Worm (Caenorhabditis elegans): ENCODE results near the gene col-163.

col-163 gene

DNA sequence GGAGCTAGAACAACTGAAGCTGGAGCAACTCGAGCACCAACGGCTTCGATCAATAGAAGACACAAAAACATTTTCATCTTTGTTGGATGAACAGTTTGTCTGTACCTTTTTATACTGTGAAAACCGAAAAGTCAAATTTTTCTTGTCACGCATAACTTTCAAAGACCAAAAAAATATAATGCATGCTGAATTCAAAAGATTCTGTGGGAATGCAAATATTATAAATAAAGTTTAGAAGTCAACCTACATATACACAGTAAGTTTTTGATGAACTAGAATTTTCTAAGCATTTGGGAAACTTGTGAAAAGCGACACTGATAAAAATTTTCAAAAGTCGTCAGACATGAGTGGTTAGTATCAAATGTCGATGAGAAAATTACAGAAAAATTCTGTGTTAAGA is 33.7 kb downstream of the col-163 start, which contains the start of gene F46B3.15:
Gene F46B3.15 (minus strand): TSS at position 101 of the 400 bp plus-strand sequence.
- TF ChIP-seq nfya-1 (tag; optimal IDR thresholded peaks at IDR 0.05) (no peak), ceh-18 (tag; optimal IDR thresholded peaks at IDR 0.05) (no peak), fax-1 (tag; optimal IDR thresholded peaks at IDR 0.05) (no peak), C08G9.2 (tag; optimal IDR thresholded peaks at IDR 0.05) (no peak)

DNA sequence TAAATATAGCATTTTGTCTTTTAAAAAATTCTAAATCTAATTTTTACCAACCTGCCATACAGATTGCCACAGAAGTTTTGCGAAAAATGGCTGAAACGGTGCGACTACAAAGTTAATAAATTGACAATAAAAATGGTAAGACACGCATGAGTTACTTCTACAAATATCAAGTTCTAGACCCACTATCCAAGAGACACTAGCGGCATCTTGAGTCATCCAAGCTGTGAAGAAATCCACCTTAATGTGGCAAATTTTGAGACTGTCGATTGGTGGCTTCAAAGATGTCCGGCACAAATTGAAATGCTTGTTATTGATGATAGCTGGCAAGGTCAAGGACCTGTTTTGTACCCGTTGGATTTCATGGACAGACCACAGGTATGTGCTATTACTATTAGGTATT is 34.4 kb downstream of the col-163 start, which contains the start of gene F46B3.16:
Gene F46B3.16 (plus strand): TSS at position 301 of the 400 bp plus-strand sequence.
- TF ChIP-seq hlh-6 (tag; optimal IDR thresholded peaks at IDR 0.05) (no peak), syd-9 (tag; optimal IDR thresholded peaks at IDR 0.05) (no peak), lim-6 (tag; optimal IDR thresholded peaks at IDR 0.05) (no peak), pat-9 (tag; optimal IDR thresholded peaks at IDR 0.05) (no peak), hlh-30 (tag; optimal IDR thresholded peaks at IDR 0.05; ENCODE audit: insufficient read depth) (no peak), unc-3 (GFP tag; conservative IDR thresholded peaks at IDR 0.05) (no peak), unc-3 (tag; optimal IDR thresholded peaks at IDR 0.05) (no peak), tbx-2 (tag; optimal IDR thresholded peaks at IDR 0.05) (no peak), nhr-11 (tag; optimal IDR thresholded peaks at IDR 0.05) (no peak), sox-4 (tag; optimal IDR thresholded peaks at IDR 0.05) (no peak), mec-3 (tag; optimal IDR thresholded peaks at IDR 0.05; ENCODE audit: borderline replicate concordance) (no peak), ceh-45 (GFP tag; IDR thresholded peaks at IDR 0.05) (no peak), ceh-19 (GFP tag; optimal IDR thresholded peaks at IDR 0.05) (no peak), odd-2 (tag; optimal IDR thresholded peaks at IDR 0.05) (no peak)

DNA sequence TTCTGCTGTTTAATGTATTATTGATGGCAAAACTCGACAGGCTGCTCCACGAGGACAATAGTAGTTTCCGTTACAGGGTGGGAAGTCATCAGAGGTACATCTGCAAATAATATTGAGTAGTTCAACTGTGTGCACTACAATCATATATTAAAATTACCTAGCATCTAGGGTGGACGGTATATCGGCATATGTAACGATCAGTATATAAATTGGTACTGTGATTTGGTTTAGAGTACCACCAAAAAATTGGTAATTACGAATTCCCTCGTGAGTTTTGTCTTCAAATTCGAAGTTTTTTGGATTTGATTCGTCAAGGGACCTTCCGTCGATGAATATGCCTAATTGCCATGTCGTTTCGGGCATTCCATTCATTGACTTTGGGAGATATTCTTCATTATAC is 37.0 kb downstream of the col-163 start, which contains the start of gene ttr-13:
Gene ttr-13 (minus strand): TSS at position 101 of the 400 bp plus-strand sequence.
- no peak for TF ChIP-seq ceh-31 (tag; optimal IDR thresholded peaks at IDR 0.05)
- no peak for TF ChIP-seq F13H6.1 (tag; optimal IDR thresholded peaks at IDR 0.05)
- no peak for TF ChIP-seq C38D4.7 (GFP tag; optimal IDR thresholded peaks at IDR 0.05)
- TF ChIP-seq fkh-6 (tag; optimal IDR thresholded peaks at IDR 0.05) = no peak
- TF ChIP-seq ttx-3 (tag; optimal IDR thresholded peaks at IDR 0.05) = no peak
- no peak for TF ChIP-seq ceh-45 (GFP tag; IDR thresholded peaks at IDR 0.05)
- no peak for TF ChIP-seq ref-2 (tag; optimal IDR thresholded peaks at IDR 0.05)
- no peak for TF ChIP-seq nhr-232 (tag; optimal IDR thresholded peaks at IDR 0.05)
- TF ChIP-seq syd-9 (tag; optimal IDR thresholded peaks at IDR 0.05) = no peak
- TF ChIP-seq hlh-30 (tag; optimal IDR thresholded peaks at IDR 0.05; ENCODE audit: insufficient read depth) = no peak
- TF ChIP-seq unc-42 (tag; optimal IDR thresholded peaks at IDR 0.05) = no peak

DNA sequence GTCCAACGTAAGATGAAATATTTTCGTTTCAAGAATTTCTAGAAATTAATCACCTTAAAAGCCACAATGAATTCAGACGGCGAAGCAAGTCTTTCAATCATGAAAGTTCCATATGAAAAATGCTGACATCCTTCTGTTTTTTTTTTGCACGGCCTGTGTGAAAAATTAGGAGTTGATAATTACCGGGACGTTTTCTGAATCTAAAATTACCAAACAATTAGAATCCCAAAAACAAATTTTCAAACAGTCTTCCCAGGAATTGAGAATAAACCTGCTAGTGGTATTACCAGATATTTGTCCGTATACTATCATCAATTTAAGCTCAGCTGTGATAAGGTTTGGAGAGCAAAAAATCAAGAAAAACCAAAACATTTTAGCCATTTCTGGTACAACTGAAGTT is 38.4 kb downstream of the col-163 start, which contains the start of gene Y44A6B.3:
Gene Y44A6B.3 (minus strand): TSS at position 101 of the 400 bp plus-strand sequence.
- TF ChIP-seq rnt-1 (tag; optimal IDR thresholded peaks at IDR 0.05) = no peak
- no peak for TF ChIP-seq F13H6.1 (tag; optimal IDR thresholded peaks at IDR 0.05)
- no peak for TF ChIP-seq ceh-18 (tag; optimal IDR thresholded peaks at IDR 0.05)
- TF ChIP-seq ama-1 (optimal IDR thresholded peaks at IDR 0.05) = no peak
- TF ChIP-seq syd-9 (tag; optimal IDR thresholded peaks at IDR 0.05) = no peak
- TF ChIP-seq ceh-2 (tag; optimal IDR thresholded peaks at IDR 0.05) = no peak
- no peak for TF ChIP-seq odd-2 (tag; optimal IDR thresholded peaks at IDR 0.05)
- TF ChIP-seq unc-86 (tag; optimal IDR thresholded peaks at IDR 0.05) = no peak
- TF ChIP-seq K02D7.2 (tag; optimal IDR thresholded peaks at IDR 0.05) = no peak
- no peak for TF ChIP-seq npax-4 (tag; optimal IDR thresholded peaks at IDR 0.05)
- no peak for TF ChIP-seq pax-1 (tag; optimal IDR thresholded peaks at IDR 0.05)
- TF ChIP-seq ceh-31 (tag; optimal IDR thresholded peaks at IDR 0.05) = no peak
- TF ChIP-seq ttx-3 (tag; optimal IDR thresholded peaks at IDR 0.05) = no peak
- no peak for TF ChIP-seq ceh-24 (tag; optimal IDR thresholded peaks at IDR 0.05)

DNA sequence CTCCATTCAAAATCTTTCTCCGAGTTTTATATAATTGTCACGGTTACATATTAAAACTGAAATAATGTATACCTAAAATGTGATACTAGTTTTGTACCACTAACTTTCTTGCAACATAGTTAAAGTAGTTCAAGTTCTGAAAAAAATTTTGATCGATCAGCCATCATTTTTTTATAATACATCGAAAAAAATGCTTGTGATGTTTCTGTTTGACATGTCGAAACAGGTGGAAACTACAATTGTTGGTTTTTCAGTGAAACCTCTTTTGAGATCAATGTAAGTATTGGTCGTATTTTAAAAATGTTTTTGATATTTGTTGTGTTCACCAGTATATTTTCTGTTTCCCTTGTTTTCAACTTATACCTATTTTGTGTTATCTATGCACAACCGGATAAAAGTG is 39.4 kb downstream of the col-163 start, which contains the start of gene srxa-14:
Gene srxa-14 (plus strand): TSS at position 301 of the 400 bp plus-strand sequence.
- TF ChIP-seq ref-2 (tag; optimal IDR thresholded peaks at IDR 0.05) = no peak
- TF ChIP-seq unc-55 (GFP tag; optimal IDR thresholded peaks at IDR 0.05) = no peak
- TF ChIP-seq C38D4.7 (GFP tag; optimal IDR thresholded peaks at IDR 0.05) = no peak
- TF ChIP-seq ceh-24 (tag; optimal IDR thresholded peaks at IDR 0.05) = no peak
- no peak for TF ChIP-seq ceh-31 (tag; optimal IDR thresholded peaks at IDR 0.05)
- TF ChIP-seq lim-6 (tag; optimal IDR thresholded peaks at IDR 0.05) = no peak
- no peak for TF ChIP-seq ceh-18 (tag; optimal IDR thresholded peaks at IDR 0.05)
- no peak for TF ChIP-seq tbx-7 (tag; optimal IDR thresholded peaks at IDR 0.05)
- no peak for TF ChIP-seq ahr-1 (tag; optimal IDR thresholded peaks at IDR 0.05)
- no peak for TF ChIP-seq Y22D7AL.16 (tag; optimal IDR thresholded peaks at IDR 0.05)
- TF ChIP-seq fkh-6 (tag; optimal IDR thresholded peaks at IDR 0.05) = no peak
- no peak for TF ChIP-seq pax-1 (tag; optimal IDR thresholded peaks at IDR 0.05)
- TF ChIP-seq dmd-4 (tag; optimal IDR thresholded peaks at IDR 0.05; ENCODE audit: borderline replicate concordance) = no peak
- TF ChIP-seq sdc-2 (tag; optimal IDR thresholded peaks at IDR 0.05) = no peak
